Fruit fly (Drosophila melanogaster): ENCODE results near the gene CG42758.

The CG42758 gene

DNA sequence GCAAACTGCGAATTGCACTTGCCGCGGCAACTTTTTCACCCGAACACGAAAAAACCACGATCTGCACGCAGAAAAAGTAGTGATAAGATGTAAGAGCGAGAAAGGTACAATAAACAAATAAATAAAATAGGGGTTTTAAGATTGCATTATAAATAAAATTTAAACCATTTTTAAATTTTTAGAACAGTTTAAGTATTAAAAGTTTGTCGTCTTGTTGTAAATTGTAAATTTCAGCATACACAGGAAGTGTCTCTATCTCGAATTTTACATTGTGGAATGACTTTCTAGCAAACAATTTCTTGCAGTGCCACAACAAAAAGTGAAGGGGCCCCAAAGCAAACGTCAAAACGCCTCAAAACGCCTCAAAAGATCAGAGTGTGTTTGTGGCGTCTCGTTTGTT is 32.6 kb upstream of the CG42758 start:
- TF ChIP-seq CG10348 (GFP tag; IDR thresholded peaks at IDR 0.05) (no peak), D1 (tag; optimal IDR thresholded peaks at IDR 0.05) (peak; percentile 9), CG15710 (tag; optimal IDR thresholded peaks at IDR 0.05) (peak; percentile 48), CG8159 (tag; optimal IDR thresholded peaks at IDR 0.05) (peak; percentile 68), CG8301 (tag; optimal IDR thresholded peaks at IDR 0.05) (peak; percentile 87), Pif1A (GFP tag; optimal IDR thresholded peaks at IDR 0.05) (peak; percentile 67), CG14655 (GFP tag; optimal IDR thresholded peaks at IDR 0.05) (peak; percentile 85), CG32121 (GFP tag; IDR thresholded peaks at IDR 0.05) (peak; percentile 79), Ets98B (GFP tag; IDR thresholded peaks at IDR 0.05) (peak; percentile 71), CG13204 (GFP tag; optimal IDR thresholded peaks at IDR 0.05) (no peak), Snoo (tag; optimal IDR thresholded peaks at IDR 0.05) (peak; percentile 7), rn (GFP tag; IDR thresholded peaks at IDR 0.05) (no peak), CG17806 (tag; optimal IDR thresholded peaks at IDR 0.05) (peak; percentile 50), gl (tag; optimal IDR thresholded peaks at IDR 0.05) (no peak), EcR (GFP tag; optimal IDR thresholded peaks at IDR 0.05) (no peak), fd96Ca (GFP tag; IDR thresholded peaks at IDR 0.05) (no peak; the same call in 2 of the 3 replicates), CG4496 (GFP tag; IDR thresholded peaks at IDR 0.05) (peak; percentile 64; the same call in 2 of the 3 replicates), Pif1B (GFP tag; optimal IDR thresholded peaks at IDR 0.05) (peak; percentile 35), CG12605 (GFP tag; IDR thresholded peaks at IDR 0.05) (peak; percentile 62; the same call in 1 of the 2 replicates), CG9948 (tag; optimal IDR thresholded peaks at IDR 0.05) (peak; percentile 65), CG34367 (tag; optimal IDR thresholded peaks at IDR 0.05) (peak; percentile 40)

DNA sequence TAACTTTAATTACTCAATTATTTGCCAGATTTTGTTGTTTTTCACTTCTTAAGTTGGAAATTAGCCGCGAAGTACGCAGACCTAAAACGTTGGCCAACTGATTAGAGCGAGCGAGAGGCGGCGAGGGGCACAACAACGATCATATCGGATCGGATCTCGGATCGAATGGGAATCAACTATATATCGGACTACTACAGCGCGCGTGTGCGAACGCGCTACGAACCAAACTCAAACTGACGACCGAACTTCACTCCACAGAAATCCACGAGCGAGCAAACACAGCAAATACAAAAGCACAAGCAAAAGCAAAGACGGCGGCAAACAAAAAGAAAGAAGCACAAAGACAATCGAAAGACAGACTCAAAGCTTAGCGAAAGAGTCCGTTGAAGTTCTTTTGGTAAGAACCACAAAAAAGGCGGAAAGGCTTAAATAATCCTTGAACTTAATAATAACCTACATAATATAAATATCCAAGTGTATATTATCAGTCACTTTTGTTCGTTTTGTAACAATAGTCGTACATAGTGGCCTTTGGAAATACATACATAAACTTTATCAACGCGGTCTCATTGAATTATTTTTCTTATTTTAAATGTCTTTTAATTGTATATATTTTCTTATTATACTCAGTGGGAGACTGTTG is 31.1 kb upstream of the CG42758 start, which contains the start of the genes bbg and CG43246:
Gene bbg, minus strand, starts transcription at position 235 of the 643 bp plus-strand sequence.
Gene CG43246, plus strand, starts transcription at position 593 of the 643 bp plus-strand sequence.
- TF ChIP-seq CG12605 (GFP tag; IDR thresholded peaks at IDR 0.05) = no peak
- TF ChIP-seq CG13204 (GFP tag; optimal IDR thresholded peaks at IDR 0.05) = no peak
- TF ChIP-seq Ets98B (GFP tag; IDR thresholded peaks at IDR 0.05) = peak; percentile 46; the same call in 1 of the 2 replicates
- TF ChIP-seq CG4496 (GFP tag; IDR thresholded peaks at IDR 0.05) = peak; percentile 64; the same call in 1 of the 3 replicates
- peak; percentile 3 for TF ChIP-seq EcR (GFP tag; optimal IDR thresholded peaks at IDR 0.05)
- no peak for TF ChIP-seq fd96Ca (GFP tag; IDR thresholded peaks at IDR 0.05)
- peak; percentile 18; the same call in 1 of the 2 replicates for TF ChIP-seq CG32121 (GFP tag; IDR thresholded peaks at IDR 0.05)
- no peak for TF ChIP-seq CG9948 (tag; optimal IDR thresholded peaks at IDR 0.05)

DNA sequence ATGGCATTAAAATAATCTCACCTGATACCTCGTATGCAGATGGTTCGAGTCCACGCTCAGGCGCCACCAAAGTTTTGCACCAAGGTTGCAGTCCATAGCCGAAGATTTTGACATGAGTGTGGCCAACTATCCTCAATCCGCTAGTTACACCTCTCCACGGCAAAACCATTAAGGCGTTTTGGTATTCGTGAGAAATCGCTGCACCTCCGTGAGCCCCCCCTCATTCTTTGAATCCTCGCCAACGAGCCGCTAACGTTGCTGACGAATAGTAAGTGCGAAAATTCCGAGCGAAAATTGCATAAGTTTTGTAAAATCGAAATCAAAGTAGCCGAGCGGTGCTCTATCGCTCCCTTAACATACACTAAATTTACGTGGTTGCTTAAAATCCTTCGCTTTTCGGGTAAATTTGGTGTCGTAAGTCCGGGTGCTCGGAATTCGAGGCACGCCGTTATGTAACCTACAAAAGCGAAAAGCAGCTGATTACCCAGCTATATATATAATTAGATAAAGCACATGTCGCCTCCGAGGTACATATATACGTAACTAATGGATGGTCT is 29.7 kb upstream of the CG42758 start, which contains the start of gene Mpcp2:
Gene Mpcp2, plus strand, starts transcription at position 217 of the 557 bp plus-strand sequence.
- TF ChIP-seq CG9948 (tag; optimal IDR thresholded peaks at IDR 0.05) (no peak), CG13204 (GFP tag; optimal IDR thresholded peaks at IDR 0.05) (no peak), CG8301 (tag; optimal IDR thresholded peaks at IDR 0.05) (no peak), D1 (tag; optimal IDR thresholded peaks at IDR 0.05) (peak; percentile 89), CG15710 (tag; optimal IDR thresholded peaks at IDR 0.05) (no peak), rn (GFP tag; IDR thresholded peaks at IDR 0.05) (no peak), CG32121 (GFP tag; IDR thresholded peaks at IDR 0.05) (no peak), CG4496 (GFP tag; IDR thresholded peaks at IDR 0.05) (peak; percentile 42; the same call in 1 of the 3 replicates), CG8159 (tag; optimal IDR thresholded peaks at IDR 0.05) (no peak), EcR (GFP tag; optimal IDR thresholded peaks at IDR 0.05) (peak; percentile 32), Ets98B (GFP tag; IDR thresholded peaks at IDR 0.05) (peak; percentile 6; the same call in 1 of the 2 replicates), CG12605 (GFP tag; IDR thresholded peaks at IDR 0.05) (0 out of 2 replicates have a peak, but pooled peaks have one; percentile 8), CG14655 (GFP tag; optimal IDR thresholded peaks at IDR 0.05) (no peak), CG34367 (tag; optimal IDR thresholded peaks at IDR 0.05) (no peak), Snoo (tag; optimal IDR thresholded peaks at IDR 0.05) (no peak), CG17806 (tag; optimal IDR thresholded peaks at IDR 0.05) (no peak), gl (tag; optimal IDR thresholded peaks at IDR 0.05) (no peak), Pif1B (GFP tag; optimal IDR thresholded peaks at IDR 0.05) (no peak), Pif1A (GFP tag; optimal IDR thresholded peaks at IDR 0.05) (no peak), fd96Ca (GFP tag; IDR thresholded peaks at IDR 0.05) (no peak), CG10348 (GFP tag; IDR thresholded peaks at IDR 0.05) (no peak)

DNA sequence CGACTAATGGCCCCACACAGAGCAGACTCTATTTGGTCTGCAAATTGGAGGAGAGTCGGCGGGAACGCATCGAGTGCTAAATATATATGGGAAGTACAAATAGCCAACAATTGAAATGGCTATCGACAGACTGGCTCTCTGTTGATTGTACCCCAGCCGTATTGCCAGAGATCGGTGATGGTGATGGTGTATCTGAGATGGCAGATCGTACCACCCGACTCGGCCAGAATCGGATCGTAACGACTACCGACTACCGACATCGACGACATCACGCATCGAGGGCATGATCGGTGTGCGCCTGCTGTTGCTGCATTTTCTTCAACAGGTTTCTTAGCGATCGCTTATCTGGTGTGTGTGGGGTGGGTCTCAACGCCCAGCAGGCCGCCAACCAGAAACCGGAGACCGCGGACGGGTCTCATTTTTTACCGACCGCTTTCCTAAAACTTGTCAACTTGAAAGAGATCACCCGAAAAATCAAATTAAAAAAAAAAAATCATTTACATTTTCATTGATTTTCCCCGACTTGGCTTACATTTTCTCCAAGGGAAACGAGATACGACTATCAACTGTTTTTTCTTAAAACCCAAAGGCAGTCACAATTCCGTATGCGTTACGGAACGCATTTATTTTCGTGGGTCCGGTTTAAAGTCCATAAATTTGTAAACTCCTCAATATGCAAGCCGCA is 23.1 kb upstream of the CG42758 start:
- TF ChIP-seq D1 (tag; optimal IDR thresholded peaks at IDR 0.05) (no peak), Pif1A (GFP tag; optimal IDR thresholded peaks at IDR 0.05) (peak; percentile 70), CG17806 (tag; optimal IDR thresholded peaks at IDR 0.05) (peak; percentile 59), gl (tag; optimal IDR thresholded peaks at IDR 0.05) (peak; percentile 86), fd96Ca (GFP tag; IDR thresholded peaks at IDR 0.05) (no peak), CG14655 (GFP tag; optimal IDR thresholded peaks at IDR 0.05) (peak; percentile 75), CG9948 (tag; optimal IDR thresholded peaks at IDR 0.05) (peak; percentile 31), rn (GFP tag; IDR thresholded peaks at IDR 0.05) (0 out of 2 replicates have a peak, but pooled peaks have one; percentile 25), CG15710 (tag; optimal IDR thresholded peaks at IDR 0.05) (peak; percentile 64), CG13204 (GFP tag; optimal IDR thresholded peaks at IDR 0.05) (peak; percentile 61), CG12605 (GFP tag; IDR thresholded peaks at IDR 0.05) (peak; percentile 12; the same call in 1 of the 2 replicates), CG10348 (GFP tag; IDR thresholded peaks at IDR 0.05) (no peak), CG8159 (tag; optimal IDR thresholded peaks at IDR 0.05) (peak; percentile 69), CG8301 (tag; optimal IDR thresholded peaks at IDR 0.05) (peak; percentile 45), CG4496 (GFP tag; IDR thresholded peaks at IDR 0.05) (peak; percentile 85; the same call in 2 of the 3 replicates), CG34367 (tag; optimal IDR thresholded peaks at IDR 0.05) (peak; percentile 68), EcR (GFP tag; optimal IDR thresholded peaks at IDR 0.05) (peak; percentile 21), Pif1B (GFP tag; optimal IDR thresholded peaks at IDR 0.05) (peak; percentile 45), Ets98B (GFP tag; IDR thresholded peaks at IDR 0.05) (peak; percentile 70), CG32121 (GFP tag; IDR thresholded peaks at IDR 0.05) (peak; percentile 67), Snoo (tag; optimal IDR thresholded peaks at IDR 0.05) (no peak)

Measured in whole organism, pupa.